Worm (Caenorhabditis elegans): ENCODE results near the gene snrp-3.

ce11 chrIV:8668635-8669034, 19.0 kb downstream of the snrp-3 start, which contains the start of gene cdh-5:
- no peak for TF ChIP-seq mdl-1 (tag; optimal IDR thresholded peaks at IDR 0.05)
- no peak for TF ChIP-seq ceh-82 (tag; optimal IDR thresholded peaks at IDR 0.05)
- TF ChIP-seq snpc-4 (tag; optimal IDR thresholded peaks at IDR 0.05), result no peak
- no peak for TF ChIP-seq elt-3 (tag; optimal IDR thresholded peaks at IDR 0.05)
- TF ChIP-seq sma-9 (GFP tag; optimal IDR thresholded peaks at IDR 0.05), result no peak
- no peak for TF ChIP-seq sma-9 (tag; optimal IDR thresholded peaks at IDR 0.05)
- TF ChIP-seq fos-1 (tag; optimal IDR thresholded peaks at IDR 0.05), result no peak
- TF ChIP-seq sem-4 (tag; optimal IDR thresholded peaks at IDR 0.05), result no peak
- no peak for TF ChIP-seq ceh-16 (tag; optimal IDR thresholded peaks at IDR 0.05)
- no peak for TF ChIP-seq ztf-1 (GFP tag; conservative IDR thresholded peaks at IDR 0.05)

All from whole organism, L2 larva.